Worm (Caenorhabditis elegans) whole organism, L3 larva: Measurements from ENCODE around the gene raga-1.

Experiments
- R02D3.7 ChIP-seq: fragments of 150-350 bp; optimal IDR thresholded peaks from 2 replicates; lab custom pipeline; 2014; ENCODE audit warnings: missing biosample characterization, missing genetic modification characterization
- ZK546.5 ChIP-seq: sonication (generic microtip); optimal IDR thresholded peaks from 2 replicates; lab custom pipeline; 2017; ENCODE audit warnings: missing biosample characterization, missing genetic modification characterization
- aly-2 ChIP-seq: fragments of 150-350 bp; optimal IDR thresholded peaks from 2 replicates; lab custom pipeline; 2014; ENCODE audit warnings: missing biosample characterization, missing genetic modification characterization
- ama-1 ChIP-seq: fragments of 150-350 bp; optimal IDR thresholded peaks from 2 replicates; lab custom pipeline; 2018
- ceh-28 ChIP-seq: fragments of 150-350 bp; optimal IDR thresholded peaks from 2 replicates; lab custom pipeline; 2014; ENCODE audit warnings: missing biosample characterization, missing genetic modification reagents, missing genetic modification characterization
- ceh-82 ChIP-seq: fragments of 150-350 bp; optimal IDR thresholded peaks from 2 replicates; lab custom pipeline; 2014; ENCODE audit warnings: missing biosample characterization, missing genetic modification characterization
- ceh-9 ChIP-seq: sonication (generic microtip); optimal IDR thresholded peaks from 2 replicates; lab custom pipeline; 2018; ENCODE audit warnings: missing biosample characterization, missing genetic modification characterization
- egl-27 ChIP-seq: sonication (generic microtip); optimal IDR thresholded peaks from 4 replicates; lab custom pipeline; 2017; ENCODE audit warnings: missing biosample characterization, missing genetic modification reagents, missing genetic modification characterization
- egl-5 ChIP-seq: fragments of 150-350 bp; optimal IDR thresholded peaks from 2 replicates; lab custom pipeline; 2017; ENCODE audit warnings: missing biosample characterization, missing genetic modification reagents, missing genetic modification characterization, inconsistent platforms
- elt-1 ChIP-seq: fragments of 150-350 bp; optimal IDR thresholded peaks from 2 replicates; lab custom pipeline; 2014; ENCODE audit warnings: missing biosample characterization, missing genetic modification characterization
- elt-2 ChIP-seq: sonication (generic microtip); optimal IDR thresholded peaks from 2 replicates; lab custom pipeline; 2016; ENCODE audit warnings: missing genetic modification reagents, mild to moderate bottlenecking, missing genetic modification characterization, missing compliant biosample characterization
- elt-3 ChIP-seq, 3 experiments: fragments of 150-350 bp in 1 of 3; sonication (generic microtip) in 2 of 3; optimal IDR thresholded peaks; 2 replicates in 2 of 3; 4 replicates in 1 of 3; lab custom pipeline; 2014 to 2017; ENCODE audit warnings: missing biosample characterization in 3 of 3, missing genetic modification characterization in 3 of 3
- fkh-2 ChIP-seq: fragments of 150-350 bp; optimal IDR thresholded peaks from 2 replicates; lab custom pipeline; 2014; ENCODE audit warnings: missing biosample characterization, missing genetic modification reagents, missing genetic modification characterization
- hmg-11 ChIP-seq: sonication (generic microtip); optimal IDR thresholded peaks from 2 replicates; lab custom pipeline; 2016; ENCODE audit warnings: missing genetic modification characterization, missing compliant biosample characterization
- jun-1 ChIP-seq: fragments of 150-350 bp; optimal IDR thresholded peaks from 2 replicates; lab custom pipeline; 2014; ENCODE audit warnings: missing biosample characterization, missing genetic modification reagents, missing genetic modification characterization
- lin-15B ChIP-seq: fragments of 150-350 bp; optimal IDR thresholded peaks from 2 replicates; lab custom pipeline; 2014; ENCODE audit warnings: missing biosample characterization, missing genetic modification characterization
- lin-39 ChIP-seq: fragments of 150-350 bp; optimal IDR thresholded peaks from 2 replicates; lab custom pipeline; 2018; ENCODE audit warnings: missing biosample characterization, missing genetic modification reagents, missing genetic modification characterization
- lsy-12 ChIP-seq: sonication (generic microtip); optimal IDR thresholded peaks from 2 replicates; lab custom pipeline; 2016; ENCODE audit warnings: mild to moderate bottlenecking, missing genetic modification characterization, missing compliant biosample characterization
- mdl-1 ChIP-seq: fragments of 150-350 bp; optimal IDR thresholded peaks from 2 replicates; lab custom pipeline; 2014; ENCODE audit warnings: missing biosample characterization, missing genetic modification characterization
- mml-1 ChIP-seq: fragments of 150-350 bp; sonication (generic microtip); optimal IDR thresholded peaks from 3 replicates; lab custom pipeline; 2014; ENCODE audit warnings: missing biosample characterization, missing genetic modification characterization
- nhr-12 ChIP-seq: fragments of 150-350 bp; optimal IDR thresholded peaks from 2 replicates; lab custom pipeline; 2014; ENCODE audit warnings: missing biosample characterization, missing genetic modification characterization
- nhr-23 ChIP-seq: fragments of 150-350 bp; optimal IDR thresholded peaks from 2 replicates; lab custom pipeline; 2014; ENCODE audit warnings: missing biosample characterization, missing genetic modification reagents, missing genetic modification characterization
- nhr-237 ChIP-seq: fragments of 150-350 bp; optimal IDR thresholded peaks from 2 replicates; lab custom pipeline; 2014; ENCODE audit warnings: missing biosample characterization, missing genetic modification characterization
- nhr-25 ChIP-seq: sonication (generic microtip); optimal IDR thresholded peaks from 2 replicates; lab custom pipeline; 2017; ENCODE audit warnings: missing biosample characterization, missing genetic modification characterization
- nhr-28 ChIP-seq: fragments of 150-350 bp; optimal IDR thresholded peaks from 2 replicates; lab custom pipeline; 2014; ENCODE audit warnings: missing biosample characterization, missing genetic modification characterization
- nhr-43 ChIP-seq: sonication (generic microtip); optimal IDR thresholded peaks from 2 replicates; lab custom pipeline; 2016; ENCODE audit warnings: mild to moderate bottlenecking, missing genetic modification characterization, missing compliant biosample characterization; ENCODE audit not compliant: poor library complexity, severe bottlenecking
- nhr-67 ChIP-seq: fragments of 150-350 bp; optimal IDR thresholded peaks from 2 replicates; lab custom pipeline; 2014; ENCODE audit warnings: missing biosample characterization, missing genetic modification characterization
- sea-2 ChIP-seq: fragments of 150-350 bp; sonication (generic microtip); optimal IDR thresholded peaks from 4 replicates; lab custom pipeline; 2014; ENCODE audit warnings: missing biosample characterization, missing genetic modification reagents, missing genetic modification characterization
- skn-1 ChIP-seq: fragments of 150-350 bp; optimal IDR thresholded peaks from 2 replicates; lab custom pipeline; 2014; ENCODE audit warnings: missing biosample characterization, missing genetic modification characterization
- snpc-4 ChIP-seq: fragments of 150-350 bp; optimal IDR thresholded peaks from 2 replicates; lab custom pipeline; 2014; ENCODE audit warnings: missing biosample characterization, missing genetic modification characterization
- tbx-2 ChIP-seq: sonication (generic microtip); optimal IDR thresholded peaks from 2 replicates; lab custom pipeline; 2016; ENCODE audit warnings: mild to moderate bottlenecking, missing genetic modification characterization, missing compliant biosample characterization
- unc-39 ChIP-seq: sonication (generic microtip); optimal IDR thresholded peaks from 4 replicates; lab custom pipeline; 2017; ENCODE audit warnings: missing biosample characterization, missing genetic modification characterization
- unc-62 ChIP-seq: fragments of 150-350 bp; sonication (generic microtip); optimal IDR thresholded peaks from 4 replicates; lab custom pipeline; 2014; ENCODE audit warnings: missing biosample characterization, missing genetic modification reagents, missing genetic modification characterization
- zag-1 ChIP-seq: fragments of 150-350 bp; optimal IDR thresholded peaks from 2 replicates; lab custom pipeline; 2014; ENCODE audit warnings: missing biosample characterization, missing genetic modification characterization
- ztf-11 ChIP-seq: fragments of 150-350 bp; optimal IDR thresholded peaks from 2 replicates; lab custom pipeline; 2014; ENCODE audit warnings: missing biosample characterization, missing genetic modification characterization
- ztf-4 ChIP-seq: fragments of 150-350 bp; optimal IDR thresholded peaks from 2 replicates; lab custom pipeline; 2014; ENCODE audit warnings: missing biosample characterization, missing genetic modification characterization

Gene raga-1

DNA sequence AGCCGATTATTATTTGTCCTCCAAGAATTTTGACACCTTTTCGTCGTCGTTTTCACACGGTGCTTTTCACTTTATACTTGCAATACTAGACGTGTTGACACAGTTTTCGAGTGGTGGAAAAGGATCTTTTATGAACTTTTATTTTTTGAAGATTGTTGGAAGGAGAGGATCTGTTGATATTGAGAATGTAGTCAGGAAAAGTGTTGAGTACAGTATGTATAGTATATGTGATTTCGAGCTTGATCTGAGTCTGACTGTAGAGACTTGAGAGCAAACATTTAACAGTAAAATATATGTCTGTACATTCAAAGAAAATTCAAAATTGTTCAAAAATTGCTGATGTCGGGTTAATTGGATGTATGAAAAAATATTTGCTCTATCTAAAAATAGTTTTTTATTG is 35.0 kb downstream of the raga-1 start:
- TF ChIP-seq elt-3 (tag; optimal IDR thresholded peaks at IDR 0.05; lab: Kevin White, UChicago) (peak in 1 of 3 experiments; percentile 75), nhr-28 (peak; percentile 7), elt-1 (tag; lab: Kevin White, UChicago) (no peak), jun-1 (no peak), nhr-23 (tag; lab: Kevin White, UChicago) (peak; percentile 71), nhr-43 (tag; lab: Kevin White, UChicago) (peak; percentile 72), ceh-82 (no peak), unc-62 (GFP tag; lab: Kevin White, UChicago) (no peak), tbx-2 (tag; lab: Kevin White, UChicago) (peak; percentile 33), R02D3.7 (no peak), ztf-4 (tag; lab: Kevin White, UChicago) (no peak), ztf-11 (tag; lab: Kevin White, UChicago) (no peak)

DNA sequence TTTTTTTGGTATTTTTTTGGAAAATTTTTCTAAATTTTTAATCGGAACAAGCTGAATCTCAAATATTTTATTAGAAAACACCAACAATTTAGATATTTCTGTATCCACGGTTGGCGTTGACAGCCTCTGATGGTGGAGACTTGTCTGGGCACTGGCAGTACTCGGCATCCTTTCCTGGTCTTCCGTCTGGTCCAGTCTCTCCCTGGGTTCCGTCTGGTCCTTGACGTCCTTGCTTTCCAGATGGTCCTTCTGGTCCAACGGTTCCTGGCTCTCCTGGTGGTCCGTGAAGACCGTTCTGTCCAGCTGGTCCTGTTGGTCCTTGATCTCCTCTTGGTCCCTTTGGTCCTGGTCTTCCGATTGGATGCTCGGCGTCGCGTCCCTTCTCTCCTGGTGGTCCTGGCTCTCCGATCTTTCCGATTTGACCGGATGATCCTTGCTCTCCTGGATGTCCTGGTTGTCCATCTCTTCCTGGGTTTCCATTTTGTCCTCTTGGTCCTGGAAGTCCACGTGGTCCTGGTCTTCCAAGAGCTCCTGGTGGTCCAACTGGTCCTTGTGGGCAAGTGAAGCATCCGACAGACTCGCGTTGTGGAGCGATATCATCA is 35.6 kb downstream of the raga-1 start:
- TF ChIP-seq nhr-12 (no peak), R02D3.7 (no peak), lin-15B (tag; lab: Kevin White, UChicago) (no peak), nhr-67 (tag; lab: Kevin White, UChicago) (no peak), skn-1 (tag; lab: Kevin White, UChicago) (no peak), ceh-9 (tag; lab: Kevin White, UChicago) (no peak), mml-1 (tag; lab: Kevin White, UChicago) (no peak), elt-3 (tag; optimal IDR thresholded peaks at IDR 0.05; lab: Kevin White, UChicago) (no peak), ceh-28 (no peak), lin-39 (tag; lab: Kevin White, UChicago) (no peak), hmg-11 (tag; lab: Kevin White, UChicago) (no peak), mdl-1 (tag; lab: Kevin White, UChicago) (no peak), nhr-43 (tag; lab: Kevin White, UChicago) (peak; percentile 23), nhr-237 (tag; lab: Kevin White, UChicago) (no peak), ama-1 (lab: Kevin White, UChicago) (peak; percentile 28)

DNA sequence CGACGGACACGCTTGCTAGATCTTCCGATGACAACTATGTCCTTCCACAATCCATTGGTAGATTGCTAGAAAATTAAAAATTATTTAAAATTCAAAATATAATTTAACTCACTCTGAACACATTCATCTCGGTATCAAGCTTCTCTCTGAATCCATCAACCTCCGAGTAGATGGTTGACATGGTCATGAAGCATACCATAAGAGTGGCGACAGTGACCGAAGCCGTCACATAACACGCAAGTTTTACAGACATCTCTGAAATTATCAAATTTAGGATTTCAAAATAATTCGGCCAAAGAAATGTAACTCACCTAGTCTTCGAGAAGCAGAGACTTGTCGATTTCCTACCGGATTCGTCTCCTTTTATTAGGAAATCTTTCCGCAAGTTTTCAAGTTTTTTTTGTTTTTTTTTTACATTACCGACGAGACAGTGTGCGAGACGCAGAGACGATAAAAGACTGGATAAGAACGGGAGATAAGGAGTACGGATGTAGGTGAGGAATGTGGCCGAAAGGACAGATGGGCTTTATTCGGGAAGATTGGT is 36.4 kb downstream of the raga-1 start, which contains the start of gene sqt-1:
Gene sqt-1, minus strand, starts transcription at position 341 of the 544 bp plus-strand sequence.
- TF ChIP-seq egl-5 (no peak), sea-2 (GFP tag; lab: Kevin White, UChicago) (no peak), fkh-2 (no peak), ztf-4 (tag; lab: Kevin White, UChicago) (no peak), mdl-1 (tag; lab: Kevin White, UChicago) (no peak), elt-3 (tag; optimal IDR thresholded peaks at IDR 0.05; lab: Kevin White, UChicago) (peak in 1 of 3 experiments; percentile 72), elt-2 (tag; lab: Kevin White, UChicago) (no peak), ama-1 (lab: Kevin White, UChicago) (peak; percentile 61), nhr-43 (tag; lab: Kevin White, UChicago) (peak; percentile 43), ZK546.5 (tag; lab: Kevin White, UChicago) (no peak), aly-2 (tag; lab: Kevin White, UChicago) (no peak), ceh-9 (tag; lab: Kevin White, UChicago) (no peak), nhr-67 (tag; lab: Kevin White, UChicago) (no peak), nhr-23 (tag; lab: Kevin White, UChicago) (peak; percentile 52), nhr-25 (tag; lab: Kevin White, UChicago) (peak; percentile 4)

DNA sequence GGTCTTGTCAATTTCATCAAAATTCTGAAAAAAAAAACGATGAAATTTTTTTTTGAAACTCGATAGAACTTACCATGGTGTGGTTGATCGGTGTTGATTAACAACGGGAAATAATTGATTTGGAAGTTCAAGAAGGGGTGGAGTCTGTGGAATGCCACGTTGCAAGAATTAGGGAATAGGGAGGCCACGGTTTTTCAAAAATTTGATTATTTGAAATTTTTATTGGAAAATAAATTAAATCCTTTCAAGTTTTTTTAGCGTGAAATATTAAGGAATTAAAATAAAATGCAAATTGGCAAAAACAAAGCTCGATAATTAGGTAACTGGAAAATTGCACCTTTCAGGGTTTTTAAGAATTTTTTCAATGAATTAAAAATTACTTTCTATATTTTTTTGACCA is 38.3 kb downstream of the raga-1 start, which contains the start of gene rmd-3:
Gene rmd-3, minus strand, starts transcription at position 101 of the 400 bp plus-strand sequence.
- TF ChIP-seq elt-2 (tag; lab: Kevin White, UChicago) (no peak), snpc-4 (tag; lab: Kevin White, UChicago) (no peak), unc-62 (GFP tag; lab: Kevin White, UChicago) (no peak), zag-1 (tag; lab: Kevin White, UChicago) (no peak), lsy-12 (tag; lab: Kevin White, UChicago) (no peak), egl-27 (tag; lab: Kevin White, UChicago) (no peak), R02D3.7 (no peak), unc-39 (no peak), ZK546.5 (tag; lab: Kevin White, UChicago) (no peak), lin-39 (tag; lab: Kevin White, UChicago) (no peak), mdl-1 (tag; lab: Kevin White, UChicago) (no peak), nhr-12 (no peak), ceh-9 (tag; lab: Kevin White, UChicago) (no peak), ceh-28 (no peak)
